Worm (Caenorhabditis elegans) whole organism, early embryonic: ENCODE measurements around the gene C25F9.10.

Source experiments
- B0310.2 ChIP-seq: sonication (generic microtip); optimal IDR thresholded peaks from 2 replicates; lab custom pipeline; 2016; ENCODE audit warnings: mild to moderate bottlenecking, missing genetic modification characterization, missing compliant biosample characterization
- F13C5.2 ChIP-seq: sonication (generic microtip); optimal IDR thresholded peaks from 2 replicates; lab custom pipeline; 2017; ENCODE audit warnings: mild to moderate bottlenecking, missing genetic modification characterization, inconsistent platforms, missing compliant biosample characterization
- aly-1 ChIP-seq: sonication (generic microtip); optimal IDR thresholded peaks from 2 replicates; lab custom pipeline; 2016; ENCODE audit warnings: missing genetic modification characterization, missing compliant biosample characterization
- ama-1 ChIP-seq: fragments of 150-350 bp; optimal IDR thresholded peaks from 2 replicates; lab custom pipeline; 2014
- ceh-13 ChIP-seq: fragments of 200-800 bp; sonication (Bioruptor generic); optimal IDR thresholded peaks from 2 replicates; lab custom pipeline; 2018; ENCODE audit warnings: mild to moderate bottlenecking, missing genetic modification characterization, missing compliant biosample characterization
- ceh-36 ChIP-seq: sonication (generic microtip); optimal IDR thresholded peaks from 2 replicates; lab custom pipeline; 2016; ENCODE audit warnings: missing genetic modification characterization, inconsistent platforms, missing compliant biosample characterization
- ets-7 ChIP-seq: sonication (generic microtip); optimal IDR thresholded peaks from 2 replicates; lab custom pipeline; 2016; ENCODE audit warnings: missing genotype, missing genetic modification characterization, missing compliant biosample characterization
- flt-1 ChIP-seq: fragments of 200-800 bp; sonication (Bioruptor generic); IDR thresholded peaks from 2 replicates; pipeline ENCODE4 v1.3.6; 2022; ENCODE audit warnings: missing genetic modification characterization, missing compliant biosample characterization
- hmbx-1 ChIP-seq: sonication (generic microtip); optimal IDR thresholded peaks from 2 replicates; lab custom pipeline; 2016; ENCODE audit warnings: mild to moderate bottlenecking, missing genetic modification characterization, missing compliant biosample characterization
- hmg-4 ChIP-seq: fragments of 200-800 bp; sonication (Bioruptor generic); optimal IDR thresholded peaks from 2 replicates; lab custom pipeline; 2018; ENCODE audit warnings: mild to moderate bottlenecking, missing genetic modification characterization, missing compliant biosample characterization
- hnd-1 ChIP-seq: sonication (generic microtip); optimal IDR thresholded peaks from 2 replicates; lab custom pipeline; 2016; ENCODE audit warnings: missing genetic modification characterization, missing compliant biosample characterization
- pes-1 ChIP-seq: fragments of 200-800 bp; sonication (Bioruptor generic); IDR thresholded peaks from 2 replicates; pipeline ENCODE4 v1.3.6; 2022; ENCODE audit warnings: missing genetic modification reagents, missing genetic modification characterization, missing compliant biosample characterization
- scrt-1 ChIP-seq: fragments of 200-800 bp; sonication (Bioruptor generic); IDR thresholded peaks from 2 replicates; pipeline ENCODE4 v1.3.6; 2022; ENCODE audit warnings: missing genetic modification characterization, missing compliant biosample characterization
- sea-1 ChIP-seq: fragments of 200-800 bp; sonication (Bioruptor generic); conservative IDR thresholded peaks from 2 replicates; pipeline ENCODE4 v1.3.6; 2022; ENCODE audit warnings: missing genetic modification characterization, missing compliant biosample characterization
- tbx-11 ChIP-seq: fragments of 200-800 bp; sonication (Bioruptor generic); IDR thresholded peaks from 2 replicates; pipeline ENCODE4 v1.3.6; 2022; ENCODE audit warnings: missing genetic modification characterization, missing compliant biosample characterization
- tbx-37 ChIP-seq: fragments of 200-800 bp; sonication (Bioruptor generic); conservative IDR thresholded peaks from 2 replicates; pipeline ENCODE4 v1.3.6; 2022; ENCODE audit warnings: missing genetic modification reagents, missing genetic modification characterization, missing compliant biosample characterization
- tra-4 ChIP-seq: sonication (generic microtip); optimal IDR thresholded peaks from 2 replicates; lab custom pipeline; 2017; ENCODE audit warnings: missing genetic modification characterization, missing compliant biosample characterization

Gene C25F9.10

DNA sequence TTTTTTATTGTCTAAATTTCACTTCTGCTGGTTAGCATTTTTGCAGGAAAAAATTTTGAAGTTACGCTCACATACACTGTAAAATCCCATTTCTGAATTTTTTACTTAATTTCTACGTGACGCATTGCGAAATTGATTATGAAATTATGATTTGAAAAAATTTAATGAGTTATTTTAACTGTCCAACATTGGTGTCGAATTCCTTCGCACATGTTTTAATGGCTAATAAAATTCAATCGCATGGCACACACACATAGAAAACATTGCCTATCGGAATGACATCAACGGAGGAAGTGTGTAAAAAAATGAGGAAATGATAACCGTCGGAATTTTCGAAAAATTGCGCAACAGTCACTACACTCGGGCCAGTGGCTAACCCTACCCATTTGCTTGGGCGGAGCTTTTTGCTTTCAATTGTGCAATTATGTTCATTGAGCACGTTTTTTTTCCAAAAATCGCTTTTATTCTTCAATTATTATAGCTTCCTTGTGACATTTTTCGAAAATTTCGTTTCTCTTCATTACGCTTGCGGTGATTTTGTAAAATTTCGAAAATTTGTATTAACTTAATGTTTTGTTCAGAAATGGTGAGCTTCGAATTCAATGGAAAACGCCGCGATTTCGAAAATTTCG lies 28.4 kb downstream of the C25F9.10 start, which contains the start of gene C25F9.16:
C25F9.16 (plus strand) TSS at position 582 of the 632 bp plus-strand sequence.
- no peak for TF ChIP-seq hmg-4 (GFP tag; lab: Kevin White, UChicago)
- TF ChIP-seq ceh-13 (GFP tag; lab: Kevin White, UChicago), result no peak
- TF ChIP-seq sea-1 (GFP tag; lab: Robert Waterston, UW), result no peak
- no peak for TF ChIP-seq scrt-1 (GFP tag; lab: Robert Waterston, UW)
- no peak for TF ChIP-seq tbx-11
- TF ChIP-seq ama-1 (lab: Kevin White, UChicago), result no peak
- TF ChIP-seq ets-7 (tag; lab: Kevin White, UChicago), result no peak
- no peak for TF ChIP-seq ceh-36 (tag; lab: Kevin White, UChicago)
- no peak for TF ChIP-seq hnd-1 (tag; lab: Kevin White, UChicago)
- no peak for TF ChIP-seq tra-4 (tag; lab: Kevin White, UChicago)
- TF ChIP-seq B0310.2 (tag; lab: Kevin White, UChicago), result no peak
- no peak for TF ChIP-seq tbx-37
- TF ChIP-seq aly-1, result no peak
- TF ChIP-seq flt-1 (GFP tag; lab: Robert Waterston, UW), result no peak
- no peak for TF ChIP-seq F13C5.2 (tag; lab: Kevin White, UChicago)
- no peak for TF ChIP-seq hmbx-1 (tag; lab: Kevin White, UChicago)
- TF ChIP-seq pes-1 (GFP tag; lab: Robert Waterston, UW), result no peak

DNA sequence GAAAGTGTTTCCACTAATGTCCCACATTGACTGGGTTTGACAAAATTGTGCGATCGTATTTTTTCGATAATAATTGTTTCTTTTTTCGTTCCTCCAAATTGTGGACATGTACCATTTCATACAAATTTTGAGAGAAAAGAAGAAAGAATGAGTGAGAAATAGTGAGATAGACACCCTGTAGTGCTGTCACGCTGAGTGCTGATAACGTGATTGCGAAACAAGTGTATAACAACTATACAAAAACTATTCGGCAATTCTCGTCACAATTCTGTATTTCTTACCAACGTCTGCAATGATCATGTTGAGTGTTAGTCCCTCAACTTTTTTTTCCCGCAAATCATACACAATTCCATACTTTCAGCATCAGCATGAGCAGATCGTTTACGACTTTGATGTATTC lies 30.8 kb downstream of the C25F9.10 start, which contains the start of gene C25F9.14:
C25F9.14 (plus strand) TSS at position 178 of the 400 bp plus-strand sequence.
- TF ChIP-seq aly-1 (no peak), hnd-1 (tag; lab: Kevin White, UChicago) (no peak), ets-7 (tag; lab: Kevin White, UChicago) (no peak), pes-1 (GFP tag; lab: Robert Waterston, UW) (no peak), scrt-1 (GFP tag; lab: Robert Waterston, UW) (no peak), ama-1 (lab: Kevin White, UChicago) (no peak), tbx-11 (no peak), ceh-13 (GFP tag; lab: Kevin White, UChicago) (no peak), F13C5.2 (tag; lab: Kevin White, UChicago) (no peak), hmbx-1 (tag; lab: Kevin White, UChicago) (no peak), ceh-36 (tag; lab: Kevin White, UChicago) (no peak), hmg-4 (GFP tag; lab: Kevin White, UChicago) (no peak), sea-1 (GFP tag; lab: Robert Waterston, UW) (no peak), tra-4 (tag; lab: Kevin White, UChicago) (no peak), B0310.2 (tag; lab: Kevin White, UChicago) (no peak), tbx-37 (no peak)

DNA sequence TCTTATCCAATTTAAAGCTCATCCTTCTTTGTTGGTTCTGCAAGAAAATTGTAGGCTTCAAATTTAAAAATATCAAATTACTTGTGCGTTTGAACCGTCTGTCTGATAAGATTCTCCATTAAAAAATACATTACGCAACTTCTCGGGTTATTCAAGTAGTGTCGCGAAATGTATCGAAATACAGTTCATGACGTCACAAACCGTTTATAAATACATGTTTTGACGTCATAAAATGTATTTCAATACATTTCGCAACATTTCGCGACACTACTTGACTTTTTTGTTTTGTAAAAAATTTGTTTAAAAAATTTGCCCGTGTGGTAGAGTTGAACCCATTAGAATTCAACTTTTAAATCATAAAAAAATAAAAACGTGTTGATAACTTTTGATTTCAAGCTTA lies 38.1 kb downstream of the C25F9.10 start:
- TF ChIP-seq hmbx-1 (tag; lab: Kevin White, UChicago) (no peak), sea-1 (GFP tag; lab: Robert Waterston, UW) (no peak), tbx-37 (no peak), tra-4 (tag; lab: Kevin White, UChicago) (no peak), aly-1 (no peak), hmg-4 (GFP tag; lab: Kevin White, UChicago) (no peak), B0310.2 (tag; lab: Kevin White, UChicago) (no peak), tbx-11 (no peak), ets-7 (tag; lab: Kevin White, UChicago) (no peak), hnd-1 (tag; lab: Kevin White, UChicago) (no peak), scrt-1 (GFP tag; lab: Robert Waterston, UW) (no peak), ama-1 (lab: Kevin White, UChicago) (no peak)

ce11 chrV:19445442-19445841 lies 39.9 kb downstream of the C25F9.10 start, which contains the start of gene M04C3.1:
Gene M04C3.1, minus strand, starts transcription at chrV:19445605.
- TF ChIP-seq scrt-1 (GFP tag; lab: Robert Waterston, UW), result no peak
- TF ChIP-seq tra-4 (tag; lab: Kevin White, UChicago), result no peak
- no peak for TF ChIP-seq F13C5.2 (tag; lab: Kevin White, UChicago)
- no peak for TF ChIP-seq flt-1 (GFP tag; lab: Robert Waterston, UW)
- no peak for TF ChIP-seq B0310.2 (tag; lab: Kevin White, UChicago)
- no peak for TF ChIP-seq aly-1
- TF ChIP-seq ceh-13 (GFP tag; lab: Kevin White, UChicago), result no peak
- no peak for TF ChIP-seq hmg-4 (GFP tag; lab: Kevin White, UChicago)
- no peak for TF ChIP-seq pes-1 (GFP tag; lab: Robert Waterston, UW)
- no peak for TF ChIP-seq tbx-37

DNA sequence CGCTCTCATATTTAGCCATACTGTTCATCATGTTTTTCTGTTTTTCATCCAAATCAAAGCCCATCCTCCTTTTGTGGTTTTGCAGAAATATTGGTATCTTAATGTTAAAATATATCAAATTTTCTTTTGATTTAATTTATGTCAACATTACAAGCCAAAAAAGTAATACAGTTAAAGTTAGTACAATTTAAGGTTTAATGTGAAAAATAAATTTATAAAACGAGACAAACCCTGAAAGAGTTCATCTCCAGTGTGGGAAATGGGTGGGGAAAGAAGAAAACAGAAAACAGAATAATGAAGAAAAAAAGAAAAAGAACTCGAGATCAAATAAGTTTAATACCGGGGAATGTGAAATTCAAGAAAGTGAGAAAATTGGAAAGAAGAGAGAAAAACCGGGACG lies 43.3 kb downstream of the C25F9.10 start, which contains the start of gene M04C3.2:
M04C3.2 (minus strand) TSS at position 101 of the 400 bp plus-strand sequence.
- TF ChIP-seq scrt-1 (GFP tag; lab: Robert Waterston, UW), result no peak
- TF ChIP-seq B0310.2 (tag; lab: Kevin White, UChicago), result no peak
- TF ChIP-seq ama-1 (lab: Kevin White, UChicago), result no peak
- no peak for TF ChIP-seq pes-1 (GFP tag; lab: Robert Waterston, UW)
- no peak for TF ChIP-seq hmbx-1 (tag; lab: Kevin White, UChicago)
- no peak for TF ChIP-seq F13C5.2 (tag; lab: Kevin White, UChicago)
- no peak for TF ChIP-seq tbx-37
- TF ChIP-seq flt-1 (GFP tag; lab: Robert Waterston, UW), result no peak
- TF ChIP-seq ceh-13 (GFP tag; lab: Kevin White, UChicago), result no peak
- no peak for TF ChIP-seq sea-1 (GFP tag; lab: Robert Waterston, UW)
- no peak for TF ChIP-seq aly-1
- TF ChIP-seq hmg-4 (GFP tag; lab: Kevin White, UChicago), result no peak
- no peak for TF ChIP-seq ets-7 (tag; lab: Kevin White, UChicago)
- TF ChIP-seq tbx-11, result no peak
- no peak for TF ChIP-seq hnd-1 (tag; lab: Kevin White, UChicago)
- no peak for TF ChIP-seq tra-4 (tag; lab: Kevin White, UChicago)

ce11 chrV:19449544-19449943 lies 44.0 kb downstream of the C25F9.10 start, which contains the start of gene M04C3.5:
Gene M04C3.5, plus strand, starts transcription at chrV:19449733.
- TF ChIP-seq tra-4 (tag; lab: Kevin White, UChicago) (no peak), ceh-13 (GFP tag; lab: Kevin White, UChicago) (no peak), flt-1 (GFP tag; lab: Robert Waterston, UW) (no peak), hnd-1 (tag; lab: Kevin White, UChicago) (no peak), hmbx-1 (tag; lab: Kevin White, UChicago) (no peak), F13C5.2 (tag; lab: Kevin White, UChicago) (no peak), pes-1 (GFP tag; lab: Robert Waterston, UW) (no peak), sea-1 (GFP tag; lab: Robert Waterston, UW) (no peak), aly-1 (no peak), tbx-37 (no peak), ets-7 (tag; lab: Kevin White, UChicago) (no peak), B0310.2 (tag; lab: Kevin White, UChicago) (no peak), scrt-1 (GFP tag; lab: Robert Waterston, UW) (no peak), ceh-36 (tag; lab: Kevin White, UChicago) (no peak), tbx-11 (no peak), ama-1 (lab: Kevin White, UChicago) (no peak), hmg-4 (GFP tag; lab: Kevin White, UChicago) (no peak)
